Worm (Caenorhabditis elegans): ENCODE data around the gene C26F1.3.

The C26F1.3 gene

DNA sequence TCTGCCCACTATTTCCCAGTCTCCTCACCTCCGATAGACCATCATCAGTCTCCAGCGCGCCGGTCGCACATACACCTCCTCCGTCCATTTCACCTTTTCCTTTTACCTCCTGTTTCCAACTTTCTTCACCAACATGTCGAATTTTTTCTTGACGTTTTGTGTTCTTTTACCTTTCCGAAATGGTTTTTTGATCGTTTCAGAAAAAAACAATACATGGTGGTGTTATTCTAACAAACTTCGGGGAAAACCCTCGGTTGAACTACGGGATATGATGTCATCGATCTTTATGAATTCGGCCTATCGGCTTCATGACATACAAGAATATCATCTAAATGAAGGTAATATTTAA, 48.4 kb upstream of the C26F1.3 start, which contains the start of gene Y97E10C.1:
Y97E10C.1 (plus strand) TSS at position 201 of the 349 bp plus-strand sequence.
- TF ChIP-seq ztf-22 (GFP tag; optimal IDR thresholded peaks at IDR 0.05), result no peak
- TF ChIP-seq ama-1 (optimal IDR thresholded peaks at IDR 0.05), result no peak
- TF ChIP-seq ama-1 (GFP tag; optimal IDR thresholded peaks at IDR 0.05), result no peak
- no peak for TF ChIP-seq hrde-1 (tag; optimal IDR thresholded peaks at IDR 0.05; ENCODE audit: borderline replicate concordance)
- TF ChIP-seq nhr-90 (tag; optimal IDR thresholded peaks at IDR 0.05), result no peak
- no peak for TF ChIP-seq hmg-1.2 (GFP tag; IDR thresholded peaks at IDR 0.05)
- TF ChIP-seq mxl-1 (tag; optimal IDR thresholded peaks at IDR 0.05), result no peak
- no peak for TF ChIP-seq nhr-80 (tag; optimal IDR thresholded peaks at IDR 0.05)
- no peak for TF ChIP-seq sptf-2 (GFP tag; optimal IDR thresholded peaks at IDR 0.05)
- no peak for TF ChIP-seq lag-1 (GFP tag; IDR thresholded peaks at IDR 0.05)
- no peak for TF ChIP-seq lsl-1 (GFP tag; optimal IDR thresholded peaks at IDR 0.05)
- TF ChIP-seq B0019.2 (GFP tag; conservative IDR thresholded peaks at IDR 0.05), result no peak
- TF ChIP-seq madf-8 (GFP tag; conservative IDR thresholded peaks at IDR 0.05), result no peak

DNA sequence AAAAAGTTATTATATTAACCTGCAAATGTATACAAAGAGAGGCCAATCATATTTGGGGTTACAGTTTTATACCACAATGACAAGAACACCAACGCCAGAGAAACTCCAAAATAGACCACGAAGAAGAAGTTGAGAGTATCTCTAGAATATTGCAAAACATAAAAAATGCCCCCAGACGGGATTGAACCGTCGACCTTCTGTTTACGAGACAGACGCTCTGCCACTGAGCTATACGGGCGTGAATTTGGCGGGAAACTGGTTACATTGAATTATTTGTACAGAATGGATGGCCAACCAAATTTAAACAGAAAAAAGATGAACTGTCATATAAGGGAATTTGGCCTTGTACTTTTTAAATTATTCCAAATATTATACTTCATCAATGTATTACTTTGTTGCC, 46.6 kb upstream of the C26F1.3 start:
- TF ChIP-seq aptf-2 (GFP tag; conservative IDR thresholded peaks at IDR 0.05), result no peak
- no peak for TF ChIP-seq athp-1 (tag; optimal IDR thresholded peaks at IDR 0.05)
- TF ChIP-seq snpc-1.1 (tag; optimal IDR thresholded peaks at IDR 0.05; ENCODE audit: insufficient read depth), result no peak
- no peak for TF ChIP-seq sdz-38 (tag; optimal IDR thresholded peaks at IDR 0.05)
- TF ChIP-seq pha-4 (tag; optimal IDR thresholded peaks at IDR 0.05), result no peak
- TF ChIP-seq zim-3 (tag; optimal IDR thresholded peaks at IDR 0.05), result no peak
- TF ChIP-seq D2030.7 (GFP tag; IDR thresholded peaks at IDR 0.05), result peak; percentile 46; the same call in 1 of the 2 replicates
- TF ChIP-seq tlf-1 (GFP tag; optimal IDR thresholded peaks at IDR 0.05), result no peak
- TF ChIP-seq B0019.2 (GFP tag; conservative IDR thresholded peaks at IDR 0.05), result no peak
- 0 out of 2 replicates have a peak, but pooled peaks have one; percentile 18 for TF ChIP-seq B0336.3 (GFP tag; IDR thresholded peaks at IDR 0.05)
- TF ChIP-seq let-526 (GFP tag; IDR thresholded peaks at IDR 0.05), result no peak
- TF ChIP-seq Y95B8A.8 (GFP tag; IDR thresholded peaks at IDR 0.05), result no peak
- TF ChIP-seq gei-17 (GFP tag; optimal IDR thresholded peaks at IDR 0.05), result no peak
- peak; percentile 30 for TF ChIP-seq snpc-3.4 (tag; optimal IDR thresholded peaks at IDR 0.05)
- no peak for TF ChIP-seq C06A6.2 (GFP tag; conservative IDR thresholded peaks at IDR 0.05)
- TF ChIP-seq hmg-1.2 (GFP tag; IDR thresholded peaks at IDR 0.05), result peak; percentile 42; the same call in 1 of the 2 replicates
- TF ChIP-seq F22D6.2 (tag; optimal IDR thresholded peaks at IDR 0.05), result no peak
- TF ChIP-seq tbp1 (GFP tag; optimal IDR thresholded peaks at IDR 0.05), result peak; percentile 86
- no peak for TF ChIP-seq tbx-9 (tag; optimal IDR thresholded peaks at IDR 0.05; ENCODE audit: borderline replicate concordance)
- TF ChIP-seq lsl-1 (GFP tag; optimal IDR thresholded peaks at IDR 0.05), result peak; percentile 12
- no peak for TF ChIP-seq atf-7 (tag; optimal IDR thresholded peaks at IDR 0.05)
- no peak for TF ChIP-seq egl-18 (GFP tag; IDR thresholded peaks at IDR 0.05)
- no peak for TF ChIP-seq madf-3 (GFP tag; IDR thresholded peaks at IDR 0.05)
- no peak for TF ChIP-seq F10E7.11 (tag; optimal IDR thresholded peaks at IDR 0.05)
- peak; percentile 35 for TF ChIP-seq nhr-90 (tag; optimal IDR thresholded peaks at IDR 0.05)
- peak; percentile 45; the same call in 1 of the 2 replicates for TF ChIP-seq dox-1 (GFP tag; IDR thresholded peaks at IDR 0.05)
- 0 out of 2 replicates have a peak, but pooled peaks have one; percentile 30 for TF ChIP-seq rcor-1 (GFP tag; IDR thresholded peaks at IDR 0.05)
- no peak for TF ChIP-seq xnd-1 (tag; optimal IDR thresholded peaks at IDR 0.05)
- no peak for TF ChIP-seq ceh-40 (GFP tag; IDR thresholded peaks at IDR 0.05)
- TF ChIP-seq T07F8.4 (tag; optimal IDR thresholded peaks at IDR 0.05), result no peak
- no peak for TF ChIP-seq unc-62 (GFP tag; optimal IDR thresholded peaks at IDR 0.05)
- TF ChIP-seq attf-3 (GFP tag; conservative IDR thresholded peaks at IDR 0.05), result no peak
- TF ChIP-seq F33H1.4 (GFP tag; IDR thresholded peaks at IDR 0.05), result peak; percentile 8; the same call in 1 of the 2 replicates
- no peak for TF ChIP-seq nhr-80 (tag; optimal IDR thresholded peaks at IDR 0.05)
- TF ChIP-seq zfh-2 (GFP tag; conservative IDR thresholded peaks at IDR 0.05), result no peak
- TF ChIP-seq lin-40 (tag; optimal IDR thresholded peaks at IDR 0.05), result no peak
- TF ChIP-seq him-1 (tag; optimal IDR thresholded peaks at IDR 0.05), result peak; percentile 28
- no peak for TF ChIP-seq egl-44 (GFP tag; IDR thresholded peaks at IDR 0.05)
- TF ChIP-seq ztf-3 (GFP tag; optimal IDR thresholded peaks at IDR 0.05), result no peak
- no peak for TF ChIP-seq ztf-6 (GFP tag; IDR thresholded peaks at IDR 0.05)

Data from whole organism, young adult.